Worm (Caenorhabditis elegans): Measurements from ENCODE around the gene Y53F4B.26.

ce11 chrII:15135886-15136285 lies 4.9 kb downstream of the Y53F4B.26 start, which contains the start of gene Y53F4B.25:
- TF ChIP-seq pax-1 (tag; optimal IDR thresholded peaks at IDR 0.05) (no peak), ama-1 (optimal IDR thresholded peaks at IDR 0.05) (no peak), T23F11.4 (GFP tag; optimal IDR thresholded peaks at IDR 0.05) (no peak), K09A11.1 (tag; optimal IDR thresholded peaks at IDR 0.05; ENCODE audit: insufficient read depth) (no peak), unc-3 (GFP tag; conservative IDR thresholded peaks at IDR 0.05) (no peak), unc-3 (tag; optimal IDR thresholded peaks at IDR 0.05) (no peak), che-1 (tag; optimal IDR thresholded peaks at IDR 0.05) (no peak), eyg-1 (tag; optimal IDR thresholded peaks at IDR 0.05) (no peak), ceh-18 (tag; optimal IDR thresholded peaks at IDR 0.05) (no peak)

Data from whole organism, late embryonic.